Fruit fly (Drosophila melanogaster): Measurements from ENCODE around the gene Argk1.
A peak's percentile ranks its signal among the peaks of the same experiment; 100 is the strongest.

Gene Argk1

dm6 chr3L:9065997-9066441 is at the start of gene Argk1:
Gene Argk1 (minus strand): TSS chr3L:9066027.
- TF ChIP-seq noc (tag; optimal IDR thresholded peaks at IDR 0.05), result peak; percentile 91

dm6 chr3L:9114404-9114803 is 48.6 kb upstream of the Argk1 start:
- TF ChIP-seq noc (tag; optimal IDR thresholded peaks at IDR 0.05), result no peak

dm6 chr3L:9113582-9114282 is 47.9 kb upstream of the Argk1 start:
- no peak for TF ChIP-seq noc (tag; optimal IDR thresholded peaks at IDR 0.05)

dm6 chr3L:9096648-9097047 is 30.8 kb upstream of the Argk1 start, which contains the start of gene CG13315:
Gene CG13315 (plus strand): TSS chr3L:9096877.
- peak; percentile 18 for TF ChIP-seq noc (tag; optimal IDR thresholded peaks at IDR 0.05)

- no peak for TF ChIP-seq noc (tag; optimal IDR thresholded peaks at IDR 0.05)
Observed at dm6 chr3L:9095704-9096103, 29.9 kb upstream of the Argk1 start.

dm6 chr3L:9094980-9095425 is 29.2 kb upstream of the Argk1 start:
- TF ChIP-seq noc (tag; optimal IDR thresholded peaks at IDR 0.05), result peak; percentile 42

dm6 chr3L:9092356-9093103 is 26.7 kb upstream of the Argk1 start, which contains the start of gene CG32032:
Gene CG32032 (plus strand): TSS chr3L:9093053.
- no peak for TF ChIP-seq noc (tag; optimal IDR thresholded peaks at IDR 0.05)

- peak; percentile 43 for TF ChIP-seq noc (tag; optimal IDR thresholded peaks at IDR 0.05)
Observed at dm6 chr3L:9074882-9075281, 9.1 kb upstream of the Argk1 start.

dm6 chr3L:9074285-9074684 is 8.5 kb upstream of the Argk1 start, which contains the start of gene teq:
Gene teq (plus strand): TSS chr3L:9074643.
- TF ChIP-seq noc (tag; optimal IDR thresholded peaks at IDR 0.05), result no peak

dm6 chr3L:9072731-9073385 is 7.0 kb upstream of the Argk1 start, which contains the start of the genes CG4911 and CG4942:
Gene CG4911 (minus strand): TSS chr3L:9072731.
Gene CG4942 (plus strand): TSS chr3L:9073105.
- TF ChIP-seq noc (tag; optimal IDR thresholded peaks at IDR 0.05), result peak; percentile 51

dm6 chr3L:9072062-9072730 is 6.4 kb upstream of the Argk1 start:
- no peak for TF ChIP-seq noc (tag; optimal IDR thresholded peaks at IDR 0.05)

- TF ChIP-seq noc (tag; optimal IDR thresholded peaks at IDR 0.05), result peak; percentile 40
Observed at dm6 chr3L:9066509-9067021, 738 bp upstream of the Argk1 start.

- TF ChIP-seq noc (tag; optimal IDR thresholded peaks at IDR 0.05), result peak; percentile 15
Observed at dm6 chr3L:9064976-9065761, 658 bp downstream of the Argk1 start.

- TF ChIP-seq noc (tag; optimal IDR thresholded peaks at IDR 0.05), result no peak
Observed at dm6 chr3L:9064207-9064754, 1.5 kb downstream of the Argk1 start.
